Fruit fly (Drosophila melanogaster) whole organism, embryonic: Measurements from ENCODE around the gene CG15144.

Experiments used
- Bgb ChIP-seq: fragments of 200-800 bp; sonication (Bioruptor generic); IDR thresholded peaks from 2 replicates; pipeline ENCODE4 v1.3.6; 2022; ENCODE audit warnings: missing biosample characterization, missing genetic modification characterization; ENCODE audit not compliant: partially characterized antibody
- CG10147 ChIP-seq: fragments of 200-800 bp; sonication (Bioruptor generic); optimal IDR thresholded peaks from 2 replicates; lab custom pipeline; 2019; ENCODE audit warnings: missing biosample characterization, mild to moderate bottlenecking, missing genetic modification characterization, moderate library complexity
- CG10209 ChIP-seq: fragments of 200-800 bp; sonication (Bioruptor generic); optimal IDR thresholded peaks from 3 replicates; lab custom pipeline; 2017; ENCODE audit warnings: missing biosample characterization, mild to moderate bottlenecking, missing genetic modification characterization, missing genetic modification reagents
- CG1024 ChIP-seq: fragments of 200-800 bp; sonication (Bioruptor generic); IDR thresholded peaks from 2 replicates; pipeline ENCODE4 v1.3.6; 2022; ENCODE audit warnings: missing biosample characterization, missing genetic modification characterization
- CG10274 ChIP-seq: fragments of 200-800 bp; sonication (Bioruptor generic); optimal IDR thresholded peaks from 3 replicates; lab custom pipeline; 2017; ENCODE audit warnings: missing biosample characterization, mild to moderate bottlenecking, missing genetic modification characterization
- CG11696 ChIP-seq: fragments of 200-800 bp; sonication (Bioruptor generic); IDR thresholded peaks from 2 replicates; pipeline ENCODE4 v1.3.6; 2022; ENCODE audit warnings: missing biosample characterization, missing genetic modification characterization
- CG11723 ChIP-seq: fragments of 200-800 bp; sonication (Bioruptor generic); optimal IDR thresholded peaks from 2 replicates; lab custom pipeline; 2017; ENCODE audit warnings: missing biosample characterization, mild to moderate bottlenecking, missing genetic modification characterization
- CG12155 ChIP-seq: fragments of 200-800 bp; sonication (Bioruptor generic); optimal IDR thresholded peaks from 3 replicates; lab custom pipeline; 2016; ENCODE audit warnings: missing biosample characterization, missing genetic modification characterization
- CG12219 ChIP-seq: fragments of 200-800 bp; sonication (Bioruptor generic); optimal IDR thresholded peaks from 3 replicates; lab custom pipeline; 2018; ENCODE audit warnings: missing biosample characterization, mild to moderate bottlenecking, missing genetic modification characterization
- CG15269 ChIP-seq: fragments of 200-800 bp; sonication (Bioruptor generic); optimal IDR thresholded peaks from 2 replicates; lab custom pipeline; 2018; ENCODE audit warnings: missing biosample characterization, mild to moderate bottlenecking, missing genetic modification characterization, moderate library complexity
- CG1529 ChIP-seq: fragments of 200-800 bp; sonication (Bioruptor generic); optimal IDR thresholded peaks from 3 replicates; lab custom pipeline; 2018; ENCODE audit warnings: missing biosample characterization, missing genetic modification characterization
- CG17612 ChIP-seq: fragments of 200-800 bp; sonication (Bioruptor generic); IDR thresholded peaks from 2 replicates; pipeline ENCODE4 v1.3.6; 2022; ENCODE audit warnings: missing biosample characterization, missing genetic modification characterization
- CG31388 ChIP-seq: fragments of 200-800 bp; sonication (Bioruptor generic); optimal IDR thresholded peaks from 2 replicates; lab custom pipeline; 2016; ENCODE audit warnings: missing biosample characterization, missing genetic modification characterization
- CG4404 ChIP-seq: fragments of 200-800 bp; sonication (Bioruptor generic); IDR thresholded peaks from 2 replicates; pipeline ENCODE4 v1.3.6; 2022; ENCODE audit warnings: missing biosample characterization, missing genetic modification characterization
- CG6175 ChIP-seq: fragments of 200-800 bp; sonication (Bioruptor generic); IDR thresholded peaks from 3 replicates; pipeline ENCODE4 v1.3.6; 2022; ENCODE audit warnings: missing biosample characterization, missing genetic modification characterization
- CG6272 ChIP-seq: fragments of 200-800 bp; sonication (Bioruptor generic); IDR thresholded peaks from 2 replicates; pipeline ENCODE4 v1.3.6; 2022; ENCODE audit warnings: missing biosample characterization, missing genetic modification characterization
- D ChIP-seq, 2 experiments: fragments of 200-800 bp in 1 of 2; fragments of >200 bp in 1 of 2; sonication (Bioruptor generic) in 1 of 2; optimal IDR thresholded peaks; 2 replicates in 1 of 2; 3 replicates in 1 of 2; lab custom pipeline; 2017; ENCODE audit warnings: mild to moderate bottlenecking in 1 of 2, missing biosample characterization in 1 of 2, missing genetic modification characterization in 1 of 2, missing genetic modification reagents in 1 of 2
- Ets65A ChIP-seq: fragments of 200-800 bp; sonication (Bioruptor generic); peaks from one replicate; lab custom pipeline; 2016; ENCODE audit warnings: missing biosample characterization, missing genetic modification characterization
- H2.0 ChIP-seq: fragments of 200-800 bp; sonication (Bioruptor generic); IDR thresholded peaks from 2 replicates; pipeline ENCODE4 v1.3.6; 2022; ENCODE audit warnings: missing biosample characterization, missing genetic modification characterization
- Hr51 ChIP-seq, 2 experiments: fragments of 200-800 bp; sonication (Bioruptor generic); optimal IDR thresholded peaks; 2 replicates in 1 of 2; 3 replicates in 1 of 2; lab custom pipeline; 2016 to 2018; ENCODE audit warnings: missing biosample characterization in 2 of 2, missing genetic modification characterization in 2 of 2, mild to moderate bottlenecking in 1 of 2, moderate library complexity in 1 of 2
- MTF-1 ChIP-seq: fragments of 200-800 bp; sonication (Bioruptor generic); optimal IDR thresholded peaks from 2 replicates; lab custom pipeline; 2018; ENCODE audit warnings: missing biosample characterization, mild to moderate bottlenecking, missing genetic modification characterization, borderline replicate concordance
- NfI ChIP-seq: fragments of 200-800 bp; sonication (Bioruptor generic); optimal IDR thresholded peaks from 3 replicates; lab custom pipeline; 2018; ENCODE audit warnings: missing biosample characterization, mild to moderate bottlenecking, missing genetic modification characterization, moderate library complexity
- Optix ChIP-seq: fragments of 200-800 bp; sonication (Bioruptor generic); IDR thresholded peaks from 3 replicates; pipeline ENCODE4 v1.3.6; 2022; ENCODE audit warnings: missing biosample characterization, missing genetic modification characterization
- Sox100B ChIP-seq: fragments of 200-800 bp; sonication (Bioruptor generic); optimal IDR thresholded peaks from 3 replicates; lab custom pipeline; 2018; ENCODE audit warnings: missing biosample characterization, mild to moderate bottlenecking, missing genetic modification characterization
- Spps ChIP-seq: fragments of 200-800 bp; sonication (Bioruptor generic); optimal IDR thresholded peaks from 2 replicates; lab custom pipeline; 2018; ENCODE audit warnings: missing biosample characterization, mild to moderate bottlenecking, missing genetic modification characterization
- Sry-β ChIP-seq: fragments of 200-800 bp; sonication (Bioruptor generic); optimal IDR thresholded peaks from 2 replicates; lab custom pipeline; 2018; ENCODE audit warnings: missing biosample characterization, mild to moderate bottlenecking, missing genetic modification characterization, moderate library complexity
- Ssrp ChIP-seq: fragments of 200-800 bp; sonication (Bioruptor generic); optimal IDR thresholded peaks from 2 replicates; lab custom pipeline; 2018; ENCODE audit warnings: missing biosample characterization, mild to moderate bottlenecking, missing genetic modification characterization, moderate library complexity
- Xbp1 ChIP-seq: fragments of 200-800 bp; sonication (Bioruptor generic); optimal IDR thresholded peaks from 3 replicates; lab custom pipeline; 2016; ENCODE audit warnings: missing biosample characterization, mild to moderate bottlenecking, missing genetic modification characterization
- abd-A ChIP-seq: fragments of 200-800 bp; sonication (Bioruptor generic); optimal IDR thresholded peaks from 3 replicates; lab custom pipeline; 2019; ENCODE audit warnings: missing biosample characterization, mild to moderate bottlenecking, missing genetic modification characterization, moderate library complexity
- amos ChIP-seq: fragments of 200-800 bp; sonication (Bioruptor generic); IDR thresholded peaks from 2 replicates; pipeline ENCODE4 v1.3.6; 2022; ENCODE audit warnings: missing biosample characterization, missing genetic modification characterization; ENCODE audit not compliant: partially characterized antibody
- ara ChIP-seq: fragments of 200-800 bp; sonication (Bioruptor generic); IDR thresholded peaks from 2 replicates; pipeline ENCODE4 v1.3.6; 2022; ENCODE audit warnings: missing biosample characterization, missing genetic modification characterization
- ci ChIP-seq: fragments of 200-800 bp; sonication (Bioruptor generic); IDR thresholded peaks from 3 replicates; pipeline ENCODE4 v1.3.6; 2022; ENCODE audit warnings: missing biosample characterization, missing genetic modification characterization
- dan ChIP-seq: fragments of 200-800 bp; sonication (Bioruptor generic); IDR thresholded peaks from 2 replicates; pipeline ENCODE4 v1.3.6; 2022; ENCODE audit warnings: missing biosample characterization, missing genetic modification characterization
- fd102C ChIP-seq: fragments of 200-800 bp; sonication (Bioruptor generic); optimal IDR thresholded peaks from 2 replicates; lab custom pipeline; 2018; ENCODE audit warnings: missing biosample characterization, mild to moderate bottlenecking, missing genetic modification characterization, moderate library complexity
- gfzf ChIP-seq: fragments of 200-800 bp; sonication (Bioruptor generic); optimal IDR thresholded peaks from 2 replicates; lab custom pipeline; 2016; ENCODE audit warnings: missing biosample characterization, mild to moderate bottlenecking, missing genetic modification characterization, moderate library complexity
- inv ChIP-seq: fragments of 200-800 bp; sonication (Bioruptor generic); IDR thresholded peaks from 2 replicates; pipeline ENCODE4 v1.3.6; 2022; ENCODE audit warnings: missing biosample characterization, missing genetic modification characterization; ENCODE audit not compliant: partially characterized antibody
- kni ChIP-seq: fragments of 200-800 bp; sonication (Bioruptor generic); optimal IDR thresholded peaks from 3 replicates; lab custom pipeline; 2017; ENCODE audit warnings: mild to moderate bottlenecking, missing biosample characterization, missing genetic modification reagents, missing genetic modification characterization
- mam ChIP-seq: fragments of 200-800 bp; sonication (Bioruptor generic); optimal IDR thresholded peaks from 3 replicates; lab custom pipeline; 2016; ENCODE audit warnings: missing biosample characterization, missing genetic modification characterization
- odd ChIP-seq: fragments of 200-800 bp; sonication (Bioruptor generic); optimal IDR thresholded peaks from 2 replicates; lab custom pipeline; 2017; ENCODE audit warnings: missing biosample characterization, mild to moderate bottlenecking, missing genetic modification characterization
- onecut ChIP-seq: fragments of 200-800 bp; sonication (Bioruptor generic); IDR thresholded peaks from 2 replicates; pipeline ENCODE4 v1.3.6; 2022; ENCODE audit warnings: missing biosample characterization, missing genetic modification characterization
- p53 ChIP-seq: fragments of 200-800 bp; sonication (Bioruptor generic); optimal IDR thresholded peaks from 2 replicates; lab custom pipeline; 2016; ENCODE audit warnings: missing biosample characterization, missing genetic modification characterization
- pfk ChIP-seq: fragments of 200-800 bp; sonication (Bioruptor generic); optimal IDR thresholded peaks from 2 replicates; lab custom pipeline; 2018; ENCODE audit warnings: missing biosample characterization, mild to moderate bottlenecking, missing genetic modification characterization, moderate library complexity
- pita ChIP-seq: fragments of 200-800 bp; sonication (Bioruptor generic); optimal IDR thresholded peaks from 2 replicates; lab custom pipeline; 2017; ENCODE audit warnings: missing biosample characterization, mild to moderate bottlenecking, missing genetic modification characterization
- salm ChIP-seq: fragments of 200-800 bp; sonication (Bioruptor generic); optimal IDR thresholded peaks from 2 replicates; lab custom pipeline; 2018; ENCODE audit warnings: missing biosample characterization, mild to moderate bottlenecking, missing genetic modification characterization
- tin ChIP-seq: fragments of 200-800 bp; sonication (Bioruptor generic); optimal IDR thresholded peaks from 3 replicates; lab custom pipeline; 2016; ENCODE audit warnings: missing biosample characterization, missing genetic modification characterization
- ttk ChIP-seq: fragments of 200-800 bp; sonication (Bioruptor generic); IDR thresholded peaks from 2 replicates; pipeline ENCODE4 v2.1.2; 2022; ENCODE audit warnings: missing biosample characterization, missing genetic modification characterization
- z ChIP-seq: fragments of 200-800 bp; sonication (Bioruptor generic); IDR thresholded peaks from 3 replicates; pipeline ENCODE4 v1.3.6; 2022; ENCODE audit warnings: missing biosample characterization, missing genetic modification characterization
- zen ChIP-seq: fragments of 200-800 bp; sonication (Bioruptor generic); optimal IDR thresholded peaks from 3 replicates; lab custom pipeline; 2018; ENCODE audit warnings: missing biosample characterization, mild to moderate bottlenecking, missing genetic modification characterization, moderate library complexity

The CG15144 gene

DNA sequence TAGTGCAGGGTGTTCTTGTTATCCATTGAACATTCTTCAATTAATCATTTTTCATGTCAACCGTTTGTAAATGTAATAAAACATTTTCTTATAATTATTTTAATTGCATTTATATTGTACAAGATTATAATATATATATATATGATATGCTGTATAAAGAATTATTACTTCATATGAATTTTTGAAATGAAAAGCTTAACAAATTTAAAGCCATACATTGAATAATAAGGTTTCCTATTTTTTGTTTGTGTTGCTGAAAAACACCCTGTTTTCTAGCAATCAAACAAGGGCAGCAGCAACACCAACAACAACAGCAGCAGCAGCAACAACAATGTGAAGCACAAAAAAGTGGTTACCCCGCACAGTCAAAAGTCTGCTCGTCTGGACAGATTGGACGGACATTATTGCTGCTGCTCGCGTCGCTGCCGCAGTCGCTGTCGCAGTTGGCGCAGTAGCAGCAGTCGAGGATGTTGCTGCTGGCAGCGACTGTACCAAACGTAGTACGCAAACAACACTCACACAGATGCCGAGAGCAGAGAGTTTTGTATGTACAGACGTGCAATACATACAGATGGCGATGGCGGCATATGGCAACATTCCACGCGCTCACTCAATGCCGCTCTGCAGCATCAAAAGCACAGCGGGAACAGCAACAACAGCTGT, 29.3 kb upstream of the CG15144 start (continued):
- no peak for TF ChIP-seq pita (GFP tag; lab: Kevin White, UChicago)
- no peak for TF ChIP-seq inv
- TF ChIP-seq CG12155 (GFP tag; lab: Kevin White, UChicago), result no peak
- no peak for TF ChIP-seq fd102C (GFP tag; lab: Kevin White, UChicago)
- peak; percentile 55 for TF ChIP-seq CG15269 (tag; lab: Kevin White, UChicago)
- no peak for TF ChIP-seq zen
- peak; percentile 68 for TF ChIP-seq CG10147
- TF ChIP-seq z (GFP tag; lab: Robert Waterston, UW), result peak; percentile 84
- TF ChIP-seq dan (GFP tag; lab: Robert Waterston, UW), result no peak
- peak; percentile 16 for TF ChIP-seq odd (GFP tag; lab: Kevin White, UChicago)
- no peak for TF ChIP-seq ci (GFP tag; lab: Robert Waterston, UW)
- no peak for TF ChIP-seq amos (GFP tag; lab: Robert Waterston, UW)
- peak; percentile 36 for TF ChIP-seq Sox100B (GFP tag; lab: Kevin White, UChicago)
- TF ChIP-seq D (optimal IDR thresholded peaks at IDR 0.05; lab: Kevin White, UChicago), result no peak
- no peak for TF ChIP-seq D (GFP tag; optimal IDR thresholded peaks at IDR 0.05; lab: Kevin White, UChicago)
- TF ChIP-seq CG4404 (GFP tag; lab: Robert Waterston, UW), result no peak
- TF ChIP-seq p53, result no peak
- no peak for TF ChIP-seq NfI
- peak; percentile 19 for TF ChIP-seq CG10209
- no peak for TF ChIP-seq CG11696 (GFP tag; lab: Robert Waterston, UW)
- no peak for TF ChIP-seq CG31388 (GFP tag; lab: Kevin White, UChicago)
- TF ChIP-seq Xbp1, result no peak
- no peak for TF ChIP-seq CG11723 (GFP tag; lab: Kevin White, UChicago)
- TF ChIP-seq salm (tag; lab: Kevin White, UChicago), result no peak
- TF ChIP-seq Sry-β, result no peak
- TF ChIP-seq Bgb, result no peak
- no peak for TF ChIP-seq CG1529 (GFP tag; lab: Kevin White, UChicago)
- TF ChIP-seq, all 482 proteins: peak for 89

DNA sequence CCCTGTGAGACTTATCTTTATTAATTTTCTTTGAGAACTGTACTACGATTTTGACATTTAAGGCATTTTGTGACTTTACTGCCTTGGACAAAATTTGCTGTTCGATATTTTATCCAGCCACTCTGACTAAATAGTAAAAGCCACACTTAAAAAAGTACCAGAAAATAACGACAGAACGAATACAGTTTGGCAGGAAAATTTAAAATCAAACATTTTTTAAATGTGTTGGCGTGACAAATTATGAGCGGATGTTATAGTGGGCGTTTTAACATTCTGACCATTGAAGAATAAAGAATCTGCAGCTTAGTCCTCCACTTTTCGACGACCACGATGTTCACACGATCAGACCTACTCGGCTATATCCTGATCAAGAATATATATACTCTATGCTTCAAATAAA, 26.7 kb upstream of the CG15144 start, which contains the start of gene CG7094:
Gene CG7094 (minus strand): TSS at position 101 of the 400 bp plus-strand sequence.
- TF ChIP-seq Spps (no peak), CG17612 (GFP tag; lab: Robert Waterston, UW) (no peak), Hr51 (GFP tag; optimal IDR thresholded peaks at IDR 0.05; lab: Kevin White, UChicago) (no peak), CG1024 (GFP tag; lab: Robert Waterston, UW) (no peak), Ssrp (tag; lab: Kevin White, UChicago) (no peak), ttk (GFP tag; lab: Robert Waterston, UW) (no peak), onecut (no peak)

DNA sequence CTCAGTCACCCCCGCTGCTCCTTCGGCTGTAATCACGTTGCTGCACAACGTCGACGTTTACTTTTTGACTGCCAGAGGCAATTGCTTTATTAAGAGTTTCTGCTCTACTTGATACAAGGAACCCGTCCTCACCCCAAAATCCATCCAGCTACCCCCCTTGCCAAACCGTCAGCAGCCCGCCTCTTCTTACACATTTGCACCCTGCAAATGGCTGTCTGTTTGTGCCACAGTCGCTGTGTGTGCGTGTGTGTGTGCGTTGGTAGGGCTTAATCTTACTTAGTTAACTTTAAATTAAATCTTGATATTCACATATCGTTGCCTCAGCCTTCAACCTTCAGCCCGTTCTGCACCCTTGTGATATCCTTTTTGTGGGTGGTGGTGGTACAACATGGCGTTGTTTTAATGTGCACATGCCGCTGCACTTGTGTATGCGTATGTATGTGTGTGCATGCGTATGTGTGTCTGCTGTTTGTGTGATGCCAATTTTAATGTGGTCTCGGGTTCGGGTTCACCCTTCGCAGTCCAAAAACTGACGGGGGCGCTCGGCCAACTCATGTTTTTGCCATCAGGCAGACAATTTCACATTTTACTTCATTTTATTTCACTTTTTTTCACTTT, 13.8 kb upstream of the CG15144 start:
- TF ChIP-seq CG6272 (GFP tag; lab: Robert Waterston, UW) (no peak), MTF-1 (no peak), abd-A (tag; lab: Kevin White, UChicago) (peak; percentile 11), pfk (GFP tag; lab: Kevin White, UChicago) (no peak), CG12219 (GFP tag; lab: Kevin White, UChicago) (no peak), gfzf (GFP tag; lab: Kevin White, UChicago) (no peak), Ets65A (peak; percentile 79), ara (no peak), CG10274 (no peak), CG12155 (GFP tag; lab: Kevin White, UChicago) (no peak), mam (no peak), Hr51 (GFP tag; optimal IDR thresholded peaks at IDR 0.05; lab: Kevin White, UChicago) (peak in 1 of 2 experiments; percentile 14), kni (peak; percentile 57), H2.0 (GFP tag; lab: Robert Waterston, UW) (no peak), tin (GFP tag; lab: Kevin White, UChicago) (no peak), CG6175 (GFP tag; lab: Robert Waterston, UW) (no peak), Optix (GFP tag; lab: Robert Waterston, UW) (no peak)
